Fruit fly (Drosophila melanogaster): ENCODE results near the gene CG6766.

- no peak for TF ChIP-seq rn (GFP tag; IDR thresholded peaks at IDR 0.05)
- no peak for TF ChIP-seq CG8159 (tag; optimal IDR thresholded peaks at IDR 0.05)
- TF ChIP-seq CG12605 (GFP tag; IDR thresholded peaks at IDR 0.05) = no peak
- TF ChIP-seq Pif1A (GFP tag; optimal IDR thresholded peaks at IDR 0.05) = no peak
- TF ChIP-seq CG13204 (GFP tag; optimal IDR thresholded peaks at IDR 0.05) = no peak
- no peak for TF ChIP-seq Pif1B (GFP tag; optimal IDR thresholded peaks at IDR 0.05)
- no peak for TF ChIP-seq D1 (tag; optimal IDR thresholded peaks at IDR 0.05)
- no peak for TF ChIP-seq Ets98B (GFP tag; IDR thresholded peaks at IDR 0.05)
- TF ChIP-seq CG14655 (GFP tag; optimal IDR thresholded peaks at IDR 0.05) = no peak
- no peak for TF ChIP-seq CG9948 (tag; optimal IDR thresholded peaks at IDR 0.05)
Measured at dm6 chr2L:12038177-12038581, 2.3 kb downstream of the CG6766 start, which contains the start of gene Tom70.
